Fruit fly (Drosophila melanogaster) whole organism, embryonic: Measurements from ENCODE around the gene Ubi-p5E.

Experiments
- Atf-2 ChIP-seq: fragments of 200-800 bp; sonication (Bioruptor generic); optimal IDR thresholded peaks from 2 replicates; lab custom pipeline; 2016; ENCODE audit warnings: missing biosample characterization, missing genetic modification characterization
- CG10209 ChIP-seq: fragments of 200-800 bp; sonication (Bioruptor generic); optimal IDR thresholded peaks from 3 replicates; lab custom pipeline; 2017; ENCODE audit warnings: missing biosample characterization, mild to moderate bottlenecking, missing genetic modification characterization, missing genetic modification reagents
- CG10565 ChIP-seq: fragments of 200-800 bp; sonication (Bioruptor generic); optimal IDR thresholded peaks from 3 replicates; lab custom pipeline; 2016; ENCODE audit warnings: missing biosample characterization, mild to moderate bottlenecking, missing genetic modification characterization
- CG1233 ChIP-seq: fragments of 200-800 bp; sonication (Bioruptor generic); optimal IDR thresholded peaks from 4 replicates; lab custom pipeline; 2018; ENCODE audit warnings: missing biosample characterization, mild to moderate bottlenecking, missing genetic modification characterization
- CG12769 ChIP-seq: fragments of 200-800 bp; sonication (Bioruptor generic); optimal IDR thresholded peaks from 2 replicates; lab custom pipeline; 2019; ENCODE audit warnings: missing biosample characterization, mild to moderate bottlenecking, missing genetic modification characterization, moderate library complexity
- CG13296 ChIP-seq: fragments of 200-800 bp; sonication (Bioruptor generic); optimal IDR thresholded peaks from 3 replicates; lab custom pipeline; 2018; ENCODE audit warnings: missing biosample characterization, mild to moderate bottlenecking, missing genetic modification characterization
- CG15011 ChIP-seq: fragments of 200-800 bp; sonication (Bioruptor generic); optimal IDR thresholded peaks from 3 replicates; lab custom pipeline; 2018; ENCODE audit warnings: missing biosample characterization, mild to moderate bottlenecking, missing genetic modification characterization
- CG1529 ChIP-seq: fragments of 200-800 bp; sonication (Bioruptor generic); optimal IDR thresholded peaks from 3 replicates; lab custom pipeline; 2018; ENCODE audit warnings: missing biosample characterization, missing genetic modification characterization
- CG15696 ChIP-seq: fragments of 200-800 bp; sonication (Bioruptor generic); optimal IDR thresholded peaks from 2 replicates; lab custom pipeline; 2019; ENCODE audit warnings: missing biosample characterization, mild to moderate bottlenecking, missing genetic modification characterization, moderate library complexity
- CG2116 ChIP-seq: fragments of 200-800 bp; sonication (Bioruptor generic); optimal IDR thresholded peaks from 3 replicates; lab custom pipeline; 2018; ENCODE audit warnings: missing biosample characterization, mild to moderate bottlenecking, missing genetic modification characterization
- CG2712 ChIP-seq: fragments of 200-800 bp; optimal IDR thresholded peaks from 3 replicates; lab custom pipeline; 2019; ENCODE audit warnings: missing biosample characterization, mild to moderate bottlenecking, missing genetic modification characterization, moderate library complexity
- CG3065 ChIP-seq: fragments of 200-800 bp; sonication (Bioruptor generic); optimal IDR thresholded peaks from 2 replicates; lab custom pipeline; 2016; ENCODE audit warnings: missing biosample characterization, missing genetic modification characterization
- CG31441 ChIP-seq: fragments of 200-800 bp; sonication (Bioruptor generic); IDR thresholded peaks from 2 replicates; pipeline ENCODE4 v1.3.6; 2022; ENCODE audit warnings: missing biosample characterization, missing genetic modification characterization
- CG3726 ChIP-seq: fragments of 200-800 bp; sonication (Bioruptor generic); IDR thresholded peaks from 3 replicates; pipeline ENCODE4, ENCODE4 v1.3.6; 2022; ENCODE audit warnings: missing biosample characterization, missing genetic modification characterization
- CG4360 ChIP-seq: fragments of 200-800 bp; sonication (Bioruptor generic); IDR thresholded peaks from 2 replicates; pipeline ENCODE4 v1.3.6; 2022; ENCODE audit warnings: missing biosample characterization, missing genetic modification characterization
- CG7357 ChIP-seq: fragments of 200-800 bp; sonication (Bioruptor generic); IDR thresholded peaks from 3 replicates; pipeline ENCODE4 v1.3.6; 2022; ENCODE audit warnings: missing biosample characterization, missing genetic modification characterization
- CG8359 ChIP-seq: fragments of 200-800 bp; sonication (Bioruptor generic); optimal IDR thresholded peaks from 2 replicates; lab custom pipeline; 2017; ENCODE audit warnings: missing biosample characterization, mild to moderate bottlenecking, missing genetic modification characterization, borderline replicate concordance
- CG8944 ChIP-seq: fragments of 200-800 bp; sonication (Bioruptor generic); optimal IDR thresholded peaks from 3 replicates; lab custom pipeline; 2016; ENCODE audit warnings: missing biosample characterization, missing genetic modification characterization
- Dek ChIP-seq: fragments of 200-800 bp; sonication (Bioruptor generic); optimal IDR thresholded peaks from 3 replicates; lab custom pipeline; 2019; ENCODE audit warnings: missing biosample characterization, mild to moderate bottlenecking, missing genetic modification characterization, moderate library complexity
- Dip3 ChIP-seq: fragments of 200-800 bp; sonication (Bioruptor generic); optimal IDR thresholded peaks from 3 replicates; lab custom pipeline; 2016; ENCODE audit warnings: missing biosample characterization, missing genetic modification characterization
- Fer2 ChIP-seq: fragments of 200-800 bp; sonication (Bioruptor generic); optimal IDR thresholded peaks from 2 replicates; lab custom pipeline; 2018; ENCODE audit warnings: missing biosample characterization, mild to moderate bottlenecking, missing genetic modification characterization, moderate library complexity
- HLH4C ChIP-seq: fragments of 200-800 bp; sonication (Bioruptor generic); IDR thresholded peaks from 3 replicates; pipeline ENCODE4 v1.3.6; 2022; ENCODE audit warnings: missing biosample characterization, missing genetic modification characterization; ENCODE audit not compliant: partially characterized antibody
- Hey ChIP-seq: fragments of 200-800 bp; sonication (Bioruptor generic); optimal IDR thresholded peaks from 3 replicates; lab custom pipeline; 2018; ENCODE audit warnings: missing biosample characterization, mild to moderate bottlenecking, missing genetic modification characterization
- HmgD ChIP-seq: fragments of 200-800 bp; sonication (Bioruptor generic); optimal IDR thresholded peaks from 3 replicates; lab custom pipeline; 2016; ENCODE audit warnings: missing biosample characterization, missing genetic modification characterization
- Max ChIP-seq: fragments of 200-800 bp; sonication (Bioruptor generic); optimal IDR thresholded peaks from 2 replicates; lab custom pipeline; 2016; ENCODE audit warnings: missing biosample characterization, mild to moderate bottlenecking, missing genetic modification characterization
- Oli ChIP-seq: fragments of 200-800 bp; sonication (Bioruptor generic); optimal IDR thresholded peaks from 2 replicates; lab custom pipeline; 2018; ENCODE audit warnings: missing biosample characterization, mild to moderate bottlenecking, missing genetic modification characterization, moderate library complexity
- Poxn ChIP-seq: fragments of 200-800 bp; sonication (Bioruptor generic); IDR thresholded peaks from 2 replicates; pipeline ENCODE4 v1.3.6; 2022; ENCODE audit warnings: missing biosample characterization, missing genetic modification characterization
- ap ChIP-seq: fragments of 200-800 bp; sonication (Bioruptor generic); IDR thresholded peaks from 2 replicates; pipeline ENCODE4 v1.3.6; 2022; ENCODE audit warnings: missing biosample characterization, missing genetic modification characterization
- br ChIP-seq: fragments of >200 bp; optimal IDR thresholded peaks from 2 replicates; lab custom pipeline; 2017
- crol ChIP-seq: fragments of 200-800 bp; sonication (Bioruptor generic); IDR thresholded peaks from 2 replicates; pipeline ENCODE4 v1.3.6; 2022; ENCODE audit warnings: missing biosample characterization, missing genetic modification characterization
- disco-r ChIP-seq: fragments of 200-800 bp; sonication (Bioruptor generic); optimal IDR thresholded peaks from 2 replicates; lab custom pipeline; 2016; ENCODE audit warnings: missing biosample characterization, missing genetic modification characterization
- fd3F ChIP-seq: fragments of 200-800 bp; sonication (Bioruptor generic); optimal IDR thresholded peaks from 2 replicates; lab custom pipeline; 2018; ENCODE audit warnings: missing biosample characterization, mild to moderate bottlenecking, missing genetic modification characterization, moderate library complexity
- grau ChIP-seq: fragments of 200-800 bp; optimal IDR thresholded peaks from 3 replicates; lab custom pipeline; 2019; ENCODE audit warnings: missing biosample characterization, mild to moderate bottlenecking, missing genetic modification characterization, moderate library complexity
- hkb ChIP-seq, 2 experiments: fragments of 200-800 bp in 1 of 2; fragments of >200 bp in 1 of 2; sonication (Bioruptor generic) in 1 of 2; IDR thresholded peaks in 1 of 2; optimal IDR thresholded peaks in 1 of 2; 2 replicates each; pipeline versions ENCODE4 v1.3.6 to Lab custom; 2017 to 2022; ENCODE audit warnings: missing biosample characterization in 1 of 2, missing genetic modification characterization in 1 of 2
- hth ChIP-seq: fragments of >200 bp; optimal IDR thresholded peaks from 2 replicates; lab custom pipeline; 2017; ENCODE audit warnings: inconsistent platforms
- ken ChIP-seq: fragments of 200-800 bp; sonication (Bioruptor generic); IDR thresholded peaks from 3 replicates; pipeline ENCODE4 v1.3.6; 2022; ENCODE audit warnings: missing biosample characterization, missing genetic modification characterization
- klu ChIP-seq: fragments of 200-800 bp; sonication (Bioruptor generic); IDR thresholded peaks from 2 replicates; pipeline ENCODE4 v1.3.6; 2022; ENCODE audit warnings: missing biosample characterization, missing genetic modification characterization
- lola ChIP-seq, 3 experiments: fragments of >200 bp in 2 of 3; fragments of 200-800 bp in 1 of 3; sonication (Bioruptor generic) in 1 of 3; optimal IDR thresholded peaks; 2 replicates each; lab custom pipeline; 2017 to 2019; ENCODE audit warnings: missing biosample characterization in 3 of 3, missing genetic modification characterization in 3 of 3, mild to moderate bottlenecking in 1 of 3, moderate library complexity in 1 of 3
- pho ChIP-seq: fragments of 200-800 bp; sonication (Bioruptor generic); optimal IDR thresholded peaks from 2 replicates; lab custom pipeline; 2016; ENCODE audit warnings: missing biosample characterization, missing genetic modification characterization
- repo ChIP-seq: fragments of 200-800 bp; sonication (Bioruptor generic); optimal IDR thresholded peaks from 2 replicates; lab custom pipeline; 2016; ENCODE audit warnings: missing biosample characterization, missing genetic modification characterization
- sisA ChIP-seq: fragments of 200-800 bp; sonication (Bioruptor generic); IDR thresholded peaks from 2 replicates; pipeline ENCODE4 v1.3.6; 2022; ENCODE audit warnings: missing biosample characterization, missing genetic modification characterization
- sqz ChIP-seq: fragments of 200-800 bp; sonication (Bioruptor generic); optimal IDR thresholded peaks from 3 replicates; lab custom pipeline; 2018; ENCODE audit warnings: missing biosample characterization, mild to moderate bottlenecking, missing genetic modification characterization
- tna ChIP-seq: fragments of 200-800 bp; sonication (Bioruptor generic); IDR thresholded peaks from 2 replicates; pipeline ENCODE4 v1.3.6; 2022; ENCODE audit warnings: missing biosample characterization, missing genetic modification characterization; ENCODE audit not compliant: partially characterized antibody
- wdn ChIP-seq: fragments of 200-800 bp; sonication (Bioruptor generic); IDR thresholded peaks from 2 replicates; pipeline ENCODE4 v1.3.6; 2022; ENCODE audit warnings: missing biosample characterization, missing genetic modification characterization

The Ubi-p5E gene

dm6 chrX:6295129-6295539, 15.7 kb upstream of the Ubi-p5E start, which contains the start of the genes CG15891 and CG3815 (continued):
- TF ChIP-seq lola (GFP tag; optimal IDR thresholded peaks at IDR 0.05; lab: Kevin White, UChicago) (peak in 1 of 3 experiments; percentile 56), CG8359 (no peak), CG4360 (GFP tag; lab: Robert Waterston, UW) (no peak), ap (GFP tag; lab: Robert Waterston, UW) (no peak), HmgD (GFP tag; lab: Kevin White, UChicago) (peak; percentile 3), crol (peak; percentile 57), fd3F (GFP tag; lab: Kevin White, UChicago) (peak; percentile 25), grau (tag; lab: Kevin White, UChicago) (peak; percentile 70), wdn (GFP tag; lab: Robert Waterston, UW) (0 out of 2 replicates have a peak, but pooled peaks have one; percentile 41), CG2116 (GFP tag; lab: Kevin White, UChicago) (peak; percentile 64), tna (GFP tag; lab: Robert Waterston, UW) (no peak), Poxn (no peak), Atf-2 (GFP tag; lab: Kevin White, UChicago) (no peak), Max (peak; percentile 2), sqz (no peak), repo (GFP tag; lab: Kevin White, UChicago) (peak; percentile 4), pho (peak; percentile 47), Oli (peak; percentile 39), ken (0 out of 3 replicates have a peak, but pooled peaks have one; percentile 27), CG15011 (GFP tag; lab: Kevin White, UChicago) (no peak), CG10209 (no peak), CG15696 (tag; lab: Kevin White, UChicago) (peak; percentile 56), Fer2 (tag; lab: Kevin White, UChicago) (peak; percentile 41), hkb (optimal IDR thresholded peaks at IDR 0.05; lab: Kevin White, UChicago) (no peak), hkb (GFP tag; IDR thresholded peaks at IDR 0.05; lab: Robert Waterston, UW) (0 out of 2 replicates have a peak, but pooled peaks have one; percentile 21), CG2712 (peak; percentile 67), CG3065 (GFP tag; lab: Kevin White, UChicago) (no peak), CG13296 (GFP tag; lab: Kevin White, UChicago) (no peak), CG8944 (GFP tag; lab: Kevin White, UChicago) (peak; percentile 23), disco-r (GFP tag; lab: Kevin White, UChicago) (no peak), CG7357 (peak; percentile 62; the same call in 2 of the 3 replicates), Hey (tag; lab: Kevin White, UChicago) (no peak), CG12769 (tag; lab: Kevin White, UChicago) (no peak), sisA (GFP tag; lab: Robert Waterston, UW) (peak; percentile 51), klu (0 out of 2 replicates have a peak, but pooled peaks have one; percentile 40), CG10565 (no peak), Dip3 (GFP tag; lab: Kevin White, UChicago) (peak; percentile 48), HLH4C (GFP tag; lab: Robert Waterston, UW) (0 out of 3 replicates have a peak, but pooled peaks have one; percentile 35), CG31441 (GFP tag; lab: Robert Waterston, UW) (no peak; the same call in 1 of the 2 replicates), CG1529 (GFP tag; lab: Kevin White, UChicago) (no peak), CG3726 (GFP tag; lab: Robert Waterston, UW) (no peak), hth (lab: Kevin White, UChicago) (no peak), Dek (peak; percentile 31), CG1233 (GFP tag; lab: Kevin White, UChicago) (no peak), br (no peak)
